Fruit fly (Drosophila melanogaster): Measurements from ENCODE around the gene dpr19.

The dpr19 gene

dm6 chr2L:10334213-10334612 is 41.8 kb upstream of the dpr19 start (continued):
- TF ChIP-seq CG15269 (tag; optimal IDR thresholded peaks at IDR 0.05): no peak
- TF ChIP-seq CG4360 (GFP tag; IDR thresholded peaks at IDR 0.05): 0 out of 2 replicates have a peak, but pooled peaks have one; percentile 6
- no peak for TF ChIP-seq CG14965 (GFP tag; optimal IDR thresholded peaks at IDR 0.05; ENCODE audit: borderline replicate concordance)
- 0 out of 2 replicates have a peak, but pooled peaks have one; percentile 15 for TF ChIP-seq CG17328 (GFP tag; IDR thresholded peaks at IDR 0.05)
- no peak for TF ChIP-seq CG2875 (GFP tag; optimal IDR thresholded peaks at IDR 0.05)
- TF ChIP-seq pum (GFP tag; optimal IDR thresholded peaks at IDR 0.05): no peak

DNA sequence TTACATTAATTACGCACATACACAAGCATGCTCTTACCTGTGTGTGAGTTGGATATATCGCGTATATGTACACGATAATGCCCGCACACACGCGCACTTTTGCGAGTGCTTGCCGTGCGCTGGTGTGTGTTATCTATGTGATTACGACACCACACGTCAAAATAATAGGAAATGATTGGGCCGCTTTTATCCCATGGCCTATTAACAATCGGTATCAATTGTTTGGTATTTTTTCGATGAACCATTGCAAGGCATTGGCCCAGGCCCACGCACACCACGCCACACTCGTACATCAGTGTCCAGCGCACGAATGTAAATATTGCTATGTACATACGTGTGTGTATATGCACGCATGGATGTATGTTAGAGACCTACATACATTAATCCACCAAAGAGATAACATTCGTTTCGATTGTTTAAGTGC is 41.1 kb upstream of the dpr19 start:
- TF ChIP-seq dan (GFP tag; IDR thresholded peaks at IDR 0.05) (no peak), Pdp1 (GFP tag; optimal IDR thresholded peaks at IDR 0.05) (peak; percentile 38 to 97), CG14710 (tag; optimal IDR thresholded peaks at IDR 0.05) (peak; percentile 56), slou (GFP tag; optimal IDR thresholded peaks at IDR 0.05) (no peak), CG13287 (GFP tag; IDR thresholded peaks at IDR 0.05; ENCODE audit: partially characterized antibody) (peak; percentile 81), D (optimal IDR thresholded peaks at IDR 0.05) (peak; percentile 92), D (GFP tag; optimal IDR thresholded peaks at IDR 0.05) (peak; percentile 31), ase (GFP tag; IDR thresholded peaks at IDR 0.05) (no peak), trem (tag; optimal IDR thresholded peaks at IDR 0.05) (peak; percentile 47), Hr39 (optimal IDR thresholded peaks at IDR 0.05) (no peak), CG12391 (tag; optimal IDR thresholded peaks at IDR 0.05) (peak; percentile 46), ssp (GFP tag; IDR thresholded peaks at IDR 0.05) (no peak), CG6813 (GFP tag; optimal IDR thresholded peaks at IDR 0.05) (peak; percentile 66), sisA (GFP tag; IDR thresholded peaks at IDR 0.05) (no peak), CG3163 (GFP tag; optimal IDR thresholded peaks at IDR 0.05) (peak; percentile 63), CG9609 (GFP tag; optimal IDR thresholded peaks at IDR 0.05) (peak; percentile 26), tup (GFP tag; optimal IDR thresholded peaks at IDR 0.05) (no peak), cg (GFP tag; optimal IDR thresholded peaks at IDR 0.05) (peak; percentile 100), wdn (GFP tag; IDR thresholded peaks at IDR 0.05) (0 out of 2 replicates have a peak, but pooled peaks have one; percentile 38), HHEX (GFP tag; optimal IDR thresholded peaks at IDR 0.05) (peak; percentile 78), CG15073 (GFP tag; optimal IDR thresholded peaks at IDR 0.05) (no peak), CG9817 (tag; optimal IDR thresholded peaks at IDR 0.05) (no peak), CG14965 (GFP tag; optimal IDR thresholded peaks at IDR 0.05; ENCODE audit: borderline replicate concordance) (no peak), Dll (GFP tag; IDR thresholded peaks at IDR 0.05; ENCODE audit: partially characterized antibody) (peak; percentile 63), nom (GFP tag; optimal IDR thresholded peaks at IDR 0.05) (peak; percentile 54), NK7.1 (GFP tag; optimal IDR thresholded peaks at IDR 0.05) (peak; percentile 34), CG4360 (GFP tag; IDR thresholded peaks at IDR 0.05) (no peak), nau (GFP tag; optimal IDR thresholded peaks at IDR 0.05) (peak; percentile 85), az2 (GFP tag; optimal IDR thresholded peaks at IDR 0.05) (no peak), pnt (GFP tag; optimal IDR thresholded peaks at IDR 0.05) (peak; percentile 27), sd (tag; optimal IDR thresholded peaks at IDR 0.05) (peak; percentile 93), Abd-B (GFP tag; optimal IDR thresholded peaks at IDR 0.05) (no peak), HmgD (GFP tag; optimal IDR thresholded peaks at IDR 0.05) (peak; percentile 11), CG13775 (GFP tag; optimal IDR thresholded peaks at IDR 0.05) (peak; percentile 50), pb (GFP tag; optimal IDR thresholded peaks at IDR 0.05) (peak; percentile 16), sim (GFP tag; IDR thresholded peaks at IDR 0.05) (no peak), CG32767 (GFP tag; IDR thresholded peaks at IDR 0.05) (peak; percentile 59; the same call in 1 of the 2 replicates), Lpt (GFP tag; optimal IDR thresholded peaks at IDR 0.05) (no peak), CG1602 (GFP tag; optimal IDR thresholded peaks at IDR 0.05) (no peak), Oli (tag; optimal IDR thresholded peaks at IDR 0.05) (no peak), NC2β (GFP tag; optimal IDR thresholded peaks at IDR 0.05) (peak; percentile 55), MTF-1 (GFP tag; optimal IDR thresholded peaks at IDR 0.05; ENCODE audit: borderline replicate concordance) (peak; percentile 74), vfl (GFP tag; optimal IDR thresholded peaks at IDR 0.05) (peak; percentile 17), CG6689 (GFP tag; IDR thresholded peaks at IDR 0.05) (peak; percentile 32; the same call in 1 of the 2 replicates), disco-r (GFP tag; optimal IDR thresholded peaks at IDR 0.05) (peak; percentile 24)
